Fruit fly (Drosophila melanogaster): Measurements from ENCODE around the gene CG7131.

Gene CG7131

DNA sequence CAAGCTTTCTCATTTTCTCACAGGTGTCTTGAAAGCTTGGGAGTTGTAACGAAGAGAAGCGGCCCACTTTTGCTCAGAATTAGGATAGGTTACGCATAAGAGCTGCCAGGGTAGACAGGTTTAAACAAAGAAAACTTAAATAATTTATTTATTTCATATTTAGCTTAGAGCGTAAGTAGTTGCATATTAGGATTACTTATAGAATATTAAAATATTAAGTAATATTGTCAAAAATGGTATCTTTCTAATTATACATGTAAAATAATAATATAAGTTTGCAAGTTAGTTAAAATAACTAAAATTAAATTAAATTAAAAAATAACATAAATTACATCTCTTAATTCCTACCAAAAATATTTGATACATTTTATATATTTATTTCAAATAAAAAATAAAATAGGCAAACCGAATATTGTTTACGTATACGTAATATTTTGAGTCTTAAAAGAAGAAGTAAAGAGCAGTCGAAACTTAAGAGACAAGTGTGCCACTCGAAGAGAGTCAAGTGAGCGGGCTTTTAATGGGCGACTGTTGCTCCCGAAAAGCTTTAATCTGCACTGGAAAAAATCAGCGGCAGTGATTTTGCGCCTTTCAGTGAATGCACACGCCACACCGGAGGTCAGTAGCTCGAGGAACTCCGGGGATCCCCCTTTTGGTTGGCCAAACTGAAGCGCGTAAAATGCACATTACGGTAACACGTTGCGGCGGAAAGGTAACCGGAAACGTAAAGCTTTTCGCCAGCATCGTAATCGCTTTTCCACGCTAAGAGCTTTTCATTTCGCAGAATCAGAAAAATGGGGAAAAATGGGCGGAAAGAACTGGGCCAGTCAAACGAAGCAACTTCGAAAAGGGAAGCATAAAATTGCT lies 26.5 kb upstream of the CG7131 start (continued):
- TF ChIP-seq ftz-f1 (GFP tag; optimal IDR thresholded peaks at IDR 0.05) (no peak), insv (GFP tag; optimal IDR thresholded peaks at IDR 0.05) (no peak), CG9797 (GFP tag; optimal IDR thresholded peaks at IDR 0.05) (no peak), CG4730 (GFP tag; IDR thresholded peaks at IDR 0.05) (0 out of 2 replicates have a peak, but pooled peaks have one; percentile 22), pb (GFP tag; optimal IDR thresholded peaks at IDR 0.05) (peak; percentile 4), Deaf1 (tag; optimal IDR thresholded peaks at IDR 0.05) (no peak), D19B (GFP tag; optimal IDR thresholded peaks at IDR 0.05) (no peak), CG2116 (GFP tag; optimal IDR thresholded peaks at IDR 0.05) (no peak), Adf1 (GFP tag; IDR thresholded peaks at IDR 0.05) (no peak; the same call in 1 of the 2 replicates), Lim3 (GFP tag; IDR thresholded peaks at IDR 0.05) (no peak), dysf (GFP tag; IDR thresholded peaks at IDR 0.05) (no peak), CG12299 (tag; optimal IDR thresholded peaks at IDR 0.05) (no peak), CG17912 (GFP tag; optimal IDR thresholded peaks at IDR 0.05) (no peak), fd102C (GFP tag; optimal IDR thresholded peaks at IDR 0.05) (no peak), CG15696 (tag; optimal IDR thresholded peaks at IDR 0.05) (no peak), Dbx (GFP tag; IDR thresholded peaks at IDR 0.05) (peak; percentile 43; the same call in 1 of the 3 replicates), CG11695 (GFP tag; IDR thresholded peaks at IDR 0.05) (peak; percentile 44; the same call in 1 of the 3 replicates), Chrac-16 (GFP tag; optimal IDR thresholded peaks at IDR 0.05) (no peak), en (GFP tag; optimal IDR thresholded peaks at IDR 0.05) (no peak), Hr78 (GFP tag; optimal IDR thresholded peaks at IDR 0.05) (no peak), amos (GFP tag; IDR thresholded peaks at IDR 0.05; ENCODE audit: partially characterized antibody) (no peak), CG6175 (GFP tag; IDR thresholded peaks at IDR 0.05) (no peak), Fer1 (GFP tag; optimal IDR thresholded peaks at IDR 0.05) (peak; percentile 12), CG10431 (GFP tag; optimal IDR thresholded peaks at IDR 0.05) (no peak), Hmr (GFP tag; optimal IDR thresholded peaks at IDR 0.05) (peak; percentile 45), CG31224 (GFP tag; IDR thresholded peaks at IDR 0.05) (peak; percentile 41; the same call in 1 of the 2 replicates), HLH54F (GFP tag; optimal IDR thresholded peaks at IDR 0.05) (peak; percentile 18), Hr39 (optimal IDR thresholded peaks at IDR 0.05) (no peak), CG6654 (GFP tag; optimal IDR thresholded peaks at IDR 0.05) (no peak), CG4360 (GFP tag; IDR thresholded peaks at IDR 0.05) (no peak), CG13624 (GFP tag; optimal IDR thresholded peaks at IDR 0.05) (peak; percentile 40), CG16863 (GFP tag; optimal IDR thresholded peaks at IDR 0.05) (peak; percentile 8), CG9932 (GFP tag; IDR thresholded peaks at IDR 0.05) (peak; percentile 40), CG6689 (GFP tag; IDR thresholded peaks at IDR 0.05) (peak; percentile 34; the same call in 1 of the 2 replicates), sc (optimal IDR thresholded peaks at IDR 0.05) (no peak), sc (GFP tag; optimal IDR thresholded peaks at IDR 0.05) (no peak), BtbVII (GFP tag; optimal IDR thresholded peaks at IDR 0.05) (no peak), Dip2 (GFP tag; IDR thresholded peaks at IDR 0.05) (no peak), CG8290 (GFP tag; optimal IDR thresholded peaks at IDR 0.05) (no peak), CG8290 (tag; optimal IDR thresholded peaks at IDR 0.05) (peak in 1 of 2 experiments; percentile 66), Oaz (GFP tag; IDR thresholded peaks at IDR 0.05) (no peak), CG10366 (GFP tag; IDR thresholded peaks at IDR 0.05) (no peak), CG8944 (GFP tag; optimal IDR thresholded peaks at IDR 0.05) (peak; percentile 23), Neu2 (GFP tag; optimal IDR thresholded peaks at IDR 0.05; ENCODE audit: borderline replicate concordance) (no peak), Dad (GFP tag; optimal IDR thresholded peaks at IDR 0.05) (no peak), pum (GFP tag; optimal IDR thresholded peaks at IDR 0.05) (peak; percentile 6), oc (tag; optimal IDR thresholded peaks at IDR 0.05) (no peak), CG12942 (GFP tag; optimal IDR thresholded peaks at IDR 0.05) (no peak), CG11247 (GFP tag; IDR thresholded peaks at IDR 0.05) (no peak), Rx (GFP tag; IDR thresholded peaks at IDR 0.05) (no peak), CG15601 (tag; optimal IDR thresholded peaks at IDR 0.05) (no peak)

Data from whole organism, embryonic.